Worm (Caenorhabditis elegans) whole organism, L4 larva: ENCODE measurements around the gene F59E12.6.

Experiments
- F26F4.8 ChIP-seq: fragments of 200-800 bp; sonication (Bioruptor generic); conservative IDR thresholded peaks from 2 replicates; pipeline ENCODE4 v1.3.6; 2022; ENCODE audit warnings: missing genetic modification characterization, missing compliant biosample characterization
- F44E2.7 ChIP-seq: fragments of 200-800 bp; sonication (Bioruptor generic); IDR thresholded peaks from 2 replicates; pipeline ENCODE4 v2.1.2; 2022; ENCODE audit warnings: missing genetic modification characterization, missing compliant biosample characterization
- aly-2 ChIP-seq: sonication (generic microtip); optimal IDR thresholded peaks from 2 replicates; lab custom pipeline; 2018; ENCODE audit warnings: missing biosample characterization, missing genetic modification characterization
- daf-19 ChIP-seq: fragments of 200-800 bp; sonication (Bioruptor generic); conservative IDR thresholded peaks from 2 replicates; pipeline ENCODE4 v1.3.6; 2022; ENCODE audit warnings: missing genetic modification characterization, missing compliant biosample characterization
- egl-27 ChIP-seq: sonication (generic microtip); optimal IDR thresholded peaks from 3 replicates; lab custom pipeline; 2017; ENCODE audit warnings: missing biosample characterization, missing genetic modification reagents, missing genetic modification characterization
- lin-13 ChIP-seq: fragments of 150-350 bp; optimal IDR thresholded peaks from 2 replicates; lab custom pipeline; 2014; ENCODE audit warnings: missing biosample characterization, missing genetic modification reagents, missing genetic modification characterization
- lin-39 ChIP-seq: fragments of 150-350 bp; optimal IDR thresholded peaks from 2 replicates; lab custom pipeline; 2014; ENCODE audit warnings: missing biosample characterization, missing genetic modification reagents, missing genetic modification characterization
- mdl-1 ChIP-seq, 2 experiments: fragments of 150-350 bp in 1 of 2; sonication (generic microtip) in 1 of 2; optimal IDR thresholded peaks; 2 replicates each; lab custom pipeline; 2014 to 2017; ENCODE audit warnings: missing biosample characterization in 2 of 2, missing genetic modification characterization in 2 of 2
- nhr-11 ChIP-seq: fragments of 150-350 bp; optimal IDR thresholded peaks from 2 replicates; lab custom pipeline; 2014; ENCODE audit warnings: missing biosample characterization, missing genetic modification characterization
- ztf-11 ChIP-seq: fragments of 150-350 bp; optimal IDR thresholded peaks from 2 replicates; lab custom pipeline; 2014; ENCODE audit warnings: missing biosample characterization, missing genetic modification characterization

- TF ChIP-seq F26F4.8 (GFP tag; lab: Robert Waterston, UW) (no peak), lin-39 (tag; lab: Kevin White, UChicago) (no peak), lin-13 (peak; percentile 13), mdl-1 (tag; optimal IDR thresholded peaks at IDR 0.05; lab: Kevin White, UChicago) (peak in 1 of 2 experiments; percentile 17), nhr-11 (tag; lab: Kevin White, UChicago) (no peak), F44E2.7 (GFP tag; lab: Robert Waterston, UW) (no peak), ztf-11 (tag; lab: Kevin White, UChicago) (no peak), aly-2 (no peak), egl-27 (tag; lab: Kevin White, UChicago) (no peak), daf-19 (no peak)
Measured at ce11 chrII:5585788-5586187, 45.0 kb downstream of the F59E12.6 start, which contains the start of gene lys-8.
